Fruit fly (Drosophila melanogaster): ENCODE data around the gene CG13926.

Gene CG13926

DNA sequence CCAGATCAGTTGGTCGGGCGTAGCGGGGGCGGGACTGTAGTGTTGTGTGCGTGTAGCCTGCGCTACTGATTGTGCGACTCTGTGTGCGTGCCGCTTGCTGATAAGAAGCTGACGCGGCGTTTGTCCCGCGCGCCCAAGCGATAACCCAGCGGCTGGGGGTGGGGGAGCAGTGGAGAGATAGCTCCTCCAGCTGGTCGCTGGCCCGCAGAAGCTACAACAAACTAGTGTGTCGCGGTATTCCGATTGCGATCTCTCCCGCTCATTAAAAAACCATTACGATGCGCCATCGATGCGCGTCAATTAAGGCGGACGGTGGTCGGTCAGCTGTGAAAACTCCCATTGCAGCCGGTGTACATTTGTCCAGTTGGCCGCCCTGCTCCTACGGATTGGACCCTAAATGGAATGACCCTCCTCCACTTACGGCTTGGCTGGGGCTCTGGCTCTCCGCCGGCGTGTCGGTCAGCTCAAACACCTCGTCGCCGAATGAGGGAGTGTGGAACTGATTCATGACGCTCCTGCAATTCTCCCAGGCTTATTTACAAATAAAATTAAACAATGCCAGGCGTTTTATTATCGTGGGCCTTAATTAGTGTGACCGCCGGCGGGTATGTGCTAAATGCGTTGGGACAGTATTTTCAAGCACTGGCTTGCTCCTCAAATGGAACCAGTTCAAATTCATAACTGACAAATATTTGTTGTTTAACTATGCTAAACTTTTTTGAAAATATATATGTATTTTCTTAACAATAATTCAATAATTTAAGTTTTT is 15.7 kb downstream of the CG13926 start, which contains the start of gene CG12104 (continued):
- TF ChIP-seq jigr1 (GFP tag; IDR thresholded peaks at IDR 0.05) (no peak), YL-1 (GFP tag; optimal IDR thresholded peaks at IDR 0.05) (peak; percentile 41), CG11696 (GFP tag; IDR thresholded peaks at IDR 0.05) (no peak), prd (optimal IDR thresholded peaks at IDR 0.05) (no peak), prd (GFP tag; IDR thresholded peaks at IDR 0.05) (no peak), Meics (GFP tag; optimal IDR thresholded peaks at IDR 0.05) (no peak), mirr (GFP tag; optimal IDR thresholded peaks at IDR 0.05) (peak; percentile 64), CG6254 (GFP tag; optimal IDR thresholded peaks at IDR 0.05) (no peak), tup (GFP tag; optimal IDR thresholded peaks at IDR 0.05) (no peak), her (GFP tag; optimal IDR thresholded peaks at IDR 0.05) (no peak), CG12219 (GFP tag; optimal IDR thresholded peaks at IDR 0.05) (no peak), CG5180 (GFP tag; optimal IDR thresholded peaks at IDR 0.05) (no peak), gsb (GFP tag; IDR thresholded peaks at IDR 0.05) (no peak), CG9876 (GFP tag; optimal IDR thresholded peaks at IDR 0.05) (no peak), Sry-δ (GFP tag; optimal IDR thresholded peaks at IDR 0.05) (no peak), Dll (GFP tag; IDR thresholded peaks at IDR 0.05; ENCODE audit: partially characterized antibody) (peak; percentile 34; the same call in 1 of the 4 replicates), salm (tag; optimal IDR thresholded peaks at IDR 0.05) (no peak), disco-r (GFP tag; optimal IDR thresholded peaks at IDR 0.05) (no peak), Deaf1 (tag; optimal IDR thresholded peaks at IDR 0.05) (no peak), CG2202 (tag; optimal IDR thresholded peaks at IDR 0.05) (no peak), CG32532 (GFP tag; IDR thresholded peaks at IDR 0.05) (peak; percentile 33; the same call in 1 of the 2 replicates), danr (GFP tag; IDR thresholded peaks at IDR 0.05) (no peak), pan (optimal IDR thresholded peaks at IDR 0.05) (no peak), pan (GFP tag; optimal IDR thresholded peaks at IDR 0.05 in 1 of 2, IDR thresholded peaks at IDR 0.05 in 1 of 2) (no peak), TFAM (GFP tag; optimal IDR thresholded peaks at IDR 0.05) (no peak), Sin3A (optimal IDR thresholded peaks at IDR 0.05) (peak; percentile 15), CG30431 (GFP tag; optimal IDR thresholded peaks at IDR 0.05) (no peak), CG12391 (tag; optimal IDR thresholded peaks at IDR 0.05) (peak; percentile 37), Stat92E (GFP tag; optimal IDR thresholded peaks at IDR 0.05) (no peak), ase (GFP tag; IDR thresholded peaks at IDR 0.05) (no peak), Fer3 (tag; optimal IDR thresholded peaks at IDR 0.05) (no peak), CG6765 (GFP tag; optimal IDR thresholded peaks at IDR 0.05) (no peak), Adf1 (GFP tag; IDR thresholded peaks at IDR 0.05) (peak; percentile 73), PHDP (tag; optimal IDR thresholded peaks at IDR 0.05) (peak; percentile 14), C15 (GFP tag; IDR thresholded peaks at IDR 0.05) (no peak), bab2 (GFP tag; optimal IDR thresholded peaks at IDR 0.05) (no peak), Fer1 (GFP tag; optimal IDR thresholded peaks at IDR 0.05) (peak; percentile 15), CG11247 (GFP tag; IDR thresholded peaks at IDR 0.05) (no peak), CG8924 (tag; optimal IDR thresholded peaks at IDR 0.05) (no peak), CG15479 (GFP tag; optimal IDR thresholded peaks at IDR 0.05) (peak; percentile 91), z (GFP tag; IDR thresholded peaks at IDR 0.05) (no peak), usp (GFP tag; optimal IDR thresholded peaks at IDR 0.05) (no peak), B-H2 (GFP tag; optimal IDR thresholded peaks at IDR 0.05) (no peak), CG7963 (GFP tag; IDR thresholded peaks at IDR 0.05; ENCODE audit: partially characterized antibody) (no peak), HmgZ (tag; optimal IDR thresholded peaks at IDR 0.05) (peak; percentile 38), Gug (GFP tag; IDR thresholded peaks at IDR 0.05) (no peak), unc-4 (GFP tag; IDR thresholded peaks at IDR 0.05; ENCODE audit: partially characterized antibody) (no peak), CG17829 (tag; optimal IDR thresholded peaks at IDR 0.05) (peak; percentile 29), Poxn (GFP tag; IDR thresholded peaks at IDR 0.05) (no peak), gfzf (GFP tag; optimal IDR thresholded peaks at IDR 0.05) (peak; percentile 76), Mad (GFP tag; optimal IDR thresholded peaks at IDR 0.05) (no peak)
